Fruit fly (Drosophila melanogaster) whole organism, embryonic: ENCODE results near the gene CCAP.

Source experiments
- Asciz ChIP-seq: fragments of 200-800 bp; sonication (Bioruptor generic); optimal IDR thresholded peaks from 2 replicates; lab custom pipeline; 2017; ENCODE audit warnings: missing biosample characterization, mild to moderate bottlenecking, missing genetic modification characterization, missing genetic modification reagents
- Awh ChIP-seq: fragments of 200-800 bp; sonication (Bioruptor generic); IDR thresholded peaks from 2 replicates; pipeline ENCODE4, ENCODE4 v1.3.6; 2022; ENCODE audit warnings: missing biosample characterization, missing genetic modification characterization
- B-H1 ChIP-seq: fragments of 200-800 bp; sonication (Bioruptor generic); IDR thresholded peaks from 3 replicates; pipeline ENCODE4 v1.3.6; 2022; ENCODE audit warnings: missing biosample characterization, missing genetic modification characterization
- CG10565 ChIP-seq: fragments of 200-800 bp; sonication (Bioruptor generic); optimal IDR thresholded peaks from 3 replicates; lab custom pipeline; 2016; ENCODE audit warnings: missing biosample characterization, mild to moderate bottlenecking, missing genetic modification characterization
- CG11093 ChIP-seq: fragments of 200-800 bp; sonication (Bioruptor generic); IDR thresholded peaks from 3 replicates; pipeline ENCODE4 v1.3.6; 2022; ENCODE audit warnings: missing biosample characterization, missing genetic modification characterization
- CG12104 ChIP-seq: fragments of 200-800 bp; sonication (Bioruptor generic); optimal IDR thresholded peaks from 3 replicates; lab custom pipeline; 2016; ENCODE audit warnings: missing biosample characterization, missing genetic modification characterization
- CG12391 ChIP-seq: fragments of 200-800 bp; sonication (Bioruptor generic); optimal IDR thresholded peaks from 3 replicates; lab custom pipeline; 2018; ENCODE audit warnings: missing biosample characterization, mild to moderate bottlenecking, missing genetic modification characterization, moderate library complexity
- CG13624 ChIP-seq: fragments of 200-800 bp; sonication (Bioruptor generic); optimal IDR thresholded peaks from 2 replicates; lab custom pipeline; 2016; ENCODE audit warnings: missing biosample characterization, missing genetic modification characterization
- CG14441 ChIP-seq: fragments of 200-800 bp; sonication (Bioruptor generic); IDR thresholded peaks from 2 replicates; pipeline ENCODE4 v1.3.6; 2022; ENCODE audit warnings: missing biosample characterization, missing genetic modification characterization
- CG14860 ChIP-seq: fragments of 200-800 bp; sonication (Bioruptor generic); IDR thresholded peaks from 3 replicates; pipeline ENCODE4 v1.3.6; 2022; ENCODE audit warnings: missing biosample characterization, missing genetic modification characterization; ENCODE audit not compliant: partially characterized antibody
- CG15514 ChIP-seq: fragments of 200-800 bp; sonication (Bioruptor generic); optimal IDR thresholded peaks from 3 replicates; lab custom pipeline; 2017; ENCODE audit warnings: missing biosample characterization, missing genetic modification characterization, mild to moderate bottlenecking, moderate library complexity, missing genetic modification reagents
- CG18476 ChIP-seq: fragments of 200-800 bp; sonication (Bioruptor generic); optimal IDR thresholded peaks from 2 replicates; lab custom pipeline; 2016; ENCODE audit warnings: missing biosample characterization, mild to moderate bottlenecking, missing genetic modification characterization
- CG2199 ChIP-seq: fragments of 200-800 bp; sonication (Bioruptor generic); IDR thresholded peaks from 3 replicates; pipeline ENCODE4 v1.3.6; 2022; ENCODE audit warnings: missing biosample characterization, missing genetic modification characterization
- CG2202 ChIP-seq: fragments of 200-800 bp; sonication (Bioruptor generic); optimal IDR thresholded peaks from 2 replicates; lab custom pipeline; 2018; ENCODE audit warnings: missing biosample characterization, mild to moderate bottlenecking, missing genetic modification characterization
- CG3726 ChIP-seq: fragments of 200-800 bp; sonication (Bioruptor generic); IDR thresholded peaks from 3 replicates; pipeline ENCODE4, ENCODE4 v1.3.6; 2022; ENCODE audit warnings: missing biosample characterization, missing genetic modification characterization
- CG3838 ChIP-seq: fragments of 200-800 bp; sonication (Bioruptor generic); optimal IDR thresholded peaks from 3 replicates; lab custom pipeline; 2016; ENCODE audit warnings: missing biosample characterization, missing genetic modification characterization
- CG42726 ChIP-seq: fragments of 200-800 bp; sonication (Bioruptor generic); IDR thresholded peaks from 2 replicates; pipeline ENCODE4 v1.3.6; 2022; ENCODE audit warnings: missing biosample characterization, missing genetic modification characterization; ENCODE audit not compliant: partially characterized antibody
- CG4854 ChIP-seq: fragments of 200-800 bp; sonication (Bioruptor generic); optimal IDR thresholded peaks from 2 replicates; lab custom pipeline; 2016; ENCODE audit warnings: missing biosample characterization, missing genetic modification characterization, inconsistent platforms
- CG6272 ChIP-seq: fragments of 200-800 bp; sonication (Bioruptor generic); IDR thresholded peaks from 2 replicates; pipeline ENCODE4 v1.3.6; 2022; ENCODE audit warnings: missing biosample characterization, missing genetic modification characterization
- CG8089 ChIP-seq: fragments of 200-800 bp; sonication (Bioruptor generic); optimal IDR thresholded peaks from 3 replicates; lab custom pipeline; 2016; ENCODE audit warnings: missing biosample characterization, missing genetic modification characterization
- CG8478 ChIP-seq: fragments of >200 bp; optimal IDR thresholded peaks from 2 replicates; lab custom pipeline; 2018
- CG9609 ChIP-seq: fragments of 200-800 bp; sonication (Bioruptor generic); optimal IDR thresholded peaks from 3 replicates; lab custom pipeline; 2016; ENCODE audit warnings: missing biosample characterization, missing genetic modification characterization
- CG9876 ChIP-seq: fragments of 200-800 bp; sonication (Bioruptor generic); optimal IDR thresholded peaks from 2 replicates; lab custom pipeline; 2016; ENCODE audit warnings: missing biosample characterization, missing genetic modification characterization
- CHES-1-like ChIP-seq: fragments of 200-800 bp; sonication (Bioruptor generic); optimal IDR thresholded peaks from 2 replicates; lab custom pipeline; 2016; ENCODE audit warnings: missing biosample characterization, missing genetic modification characterization
- Camta ChIP-seq: fragments of 200-800 bp; sonication (Bioruptor generic); optimal IDR thresholded peaks from 2 replicates; lab custom pipeline; 2016; ENCODE audit warnings: missing biosample characterization, missing genetic modification characterization
- D ChIP-seq, 2 experiments: fragments of 200-800 bp in 1 of 2; fragments of >200 bp in 1 of 2; sonication (Bioruptor generic) in 1 of 2; optimal IDR thresholded peaks; 2 replicates in 1 of 2; 3 replicates in 1 of 2; lab custom pipeline; 2017; ENCODE audit warnings: mild to moderate bottlenecking in 1 of 2, missing biosample characterization in 1 of 2, missing genetic modification characterization in 1 of 2, missing genetic modification reagents in 1 of 2
- Dad ChIP-seq: fragments of 200-800 bp; sonication (Bioruptor generic); optimal IDR thresholded peaks from 3 replicates; lab custom pipeline; 2016; ENCODE audit warnings: missing biosample characterization, missing genetic modification characterization
- Dref ChIP-seq: fragments of 200-800 bp; sonication (Bioruptor generic); IDR thresholded peaks from 2 replicates; pipeline ENCODE4 v1.3.6; 2022; ENCODE audit warnings: missing biosample characterization, missing genetic modification characterization
- Neu2 ChIP-seq: fragments of 200-800 bp; sonication (Bioruptor generic); optimal IDR thresholded peaks from 3 replicates; lab custom pipeline; 2016; ENCODE audit warnings: missing biosample characterization, missing genetic modification characterization, borderline replicate concordance
- Pdp1 ChIP-seq, 2 experiments: fragments of 200-800 bp; sonication (Bioruptor generic); optimal IDR thresholded peaks; 3 replicates each; lab custom pipeline; 2016; ENCODE audit warnings: missing biosample characterization in 2 of 2, missing genetic modification characterization in 2 of 2, mild to moderate bottlenecking in 1 of 2, moderate library complexity in 1 of 2
- btn ChIP-seq: fragments of 200-800 bp; sonication (Bioruptor generic); optimal IDR thresholded peaks from 2 replicates; lab custom pipeline; 2016; ENCODE audit warnings: missing biosample characterization, missing genetic modification characterization
- chinmo ChIP-seq: fragments of 200-800 bp; sonication (Bioruptor generic); IDR thresholded peaks from 4 replicates; pipeline ENCODE4 v1.3.6; 2022; ENCODE audit warnings: missing biosample characterization, missing genetic modification characterization; ENCODE audit not compliant: partially characterized antibody
- crp ChIP-seq, 2 experiments: fragments of 200-800 bp; sonication (Bioruptor generic); optimal IDR thresholded peaks; 2 replicates in 1 of 2; 3 replicates in 1 of 2; lab custom pipeline; 2017; ENCODE audit warnings: missing biosample characterization in 2 of 2, missing genetic modification characterization in 2 of 2, mild to moderate bottlenecking in 1 of 2, moderate library complexity in 1 of 2
- dmrt11E ChIP-seq: fragments of 200-800 bp; sonication (Bioruptor generic); optimal IDR thresholded peaks from 3 replicates; lab custom pipeline; 2018; ENCODE audit warnings: missing biosample characterization, mild to moderate bottlenecking, missing genetic modification characterization, moderate library complexity
- dysf ChIP-seq: fragments of 200-800 bp; sonication (Bioruptor generic); IDR thresholded peaks from 3 replicates; pipeline ENCODE4 v1.3.6; 2022; ENCODE audit warnings: missing biosample characterization, missing genetic modification characterization
- hth ChIP-seq: fragments of >200 bp; optimal IDR thresholded peaks from 2 replicates; lab custom pipeline; 2017; ENCODE audit warnings: inconsistent platforms
- nmo ChIP-seq: fragments of 200-800 bp; sonication (Bioruptor generic); optimal IDR thresholded peaks from 2 replicates; lab custom pipeline; 2018; ENCODE audit warnings: missing biosample characterization, mild to moderate bottlenecking, missing genetic modification characterization, moderate library complexity
- onecut ChIP-seq: fragments of 200-800 bp; sonication (Bioruptor generic); IDR thresholded peaks from 2 replicates; pipeline ENCODE4 v1.3.6; 2022; ENCODE audit warnings: missing biosample characterization, missing genetic modification characterization
- pfk ChIP-seq: fragments of 200-800 bp; sonication (Bioruptor generic); optimal IDR thresholded peaks from 2 replicates; lab custom pipeline; 2018; ENCODE audit warnings: missing biosample characterization, mild to moderate bottlenecking, missing genetic modification characterization, moderate library complexity
- pita ChIP-seq: fragments of 200-800 bp; sonication (Bioruptor generic); optimal IDR thresholded peaks from 2 replicates; lab custom pipeline; 2017; ENCODE audit warnings: missing biosample characterization, mild to moderate bottlenecking, missing genetic modification characterization
- rib ChIP-seq: fragments of 200-800 bp; sonication (Bioruptor generic); IDR thresholded peaks from 2 replicates; pipeline ENCODE4 v1.3.6; 2022; ENCODE audit warnings: missing biosample characterization, missing genetic modification characterization
- run ChIP-seq: fragments of 200-800 bp; sonication (Bioruptor generic); optimal IDR thresholded peaks from 3 replicates; lab custom pipeline; 2018; ENCODE audit warnings: missing biosample characterization, mild to moderate bottlenecking, missing genetic modification characterization
- sc ChIP-seq, 3 experiments: fragments of >200 bp in 2 of 3; fragments of 200-800 bp in 1 of 3; sonication (Bioruptor generic) in 1 of 3; optimal IDR thresholded peaks; 2 replicates in 2 of 3; 3 replicates in 1 of 3; lab custom pipeline; 2017; ENCODE audit warnings: mild to moderate bottlenecking in 1 of 3, missing biosample characterization in 1 of 3, missing genetic modification characterization in 1 of 3, missing genetic modification reagents in 1 of 3
- tio ChIP-seq: fragments of 200-800 bp; sonication (Bioruptor generic); optimal IDR thresholded peaks from 2 replicates; lab custom pipeline; 2017; ENCODE audit warnings: missing biosample characterization, missing genetic modification characterization, inconsistent platforms
- toy ChIP-seq: fragments of 200-800 bp; sonication (Bioruptor generic); IDR thresholded peaks from 2 replicates; pipeline ENCODE4 v1.3.6; 2022; ENCODE audit warnings: missing biosample characterization, missing genetic modification characterization
- wdn ChIP-seq: fragments of 200-800 bp; sonication (Bioruptor generic); IDR thresholded peaks from 2 replicates; pipeline ENCODE4 v1.3.6; 2022; ENCODE audit warnings: missing biosample characterization, missing genetic modification characterization
- zf30C ChIP-seq: fragments of 200-800 bp; sonication (Bioruptor generic); optimal IDR thresholded peaks from 3 replicates; lab custom pipeline; 2018; ENCODE audit warnings: missing biosample characterization, mild to moderate bottlenecking, missing genetic modification characterization
- zfh1 ChIP-seq: fragments of 200-800 bp; sonication (Bioruptor generic); IDR thresholded peaks from 3 replicates; pipeline ENCODE4 v1.3.6; 2022; ENCODE audit warnings: missing biosample characterization, missing genetic modification characterization

CCAP gene

DNA sequence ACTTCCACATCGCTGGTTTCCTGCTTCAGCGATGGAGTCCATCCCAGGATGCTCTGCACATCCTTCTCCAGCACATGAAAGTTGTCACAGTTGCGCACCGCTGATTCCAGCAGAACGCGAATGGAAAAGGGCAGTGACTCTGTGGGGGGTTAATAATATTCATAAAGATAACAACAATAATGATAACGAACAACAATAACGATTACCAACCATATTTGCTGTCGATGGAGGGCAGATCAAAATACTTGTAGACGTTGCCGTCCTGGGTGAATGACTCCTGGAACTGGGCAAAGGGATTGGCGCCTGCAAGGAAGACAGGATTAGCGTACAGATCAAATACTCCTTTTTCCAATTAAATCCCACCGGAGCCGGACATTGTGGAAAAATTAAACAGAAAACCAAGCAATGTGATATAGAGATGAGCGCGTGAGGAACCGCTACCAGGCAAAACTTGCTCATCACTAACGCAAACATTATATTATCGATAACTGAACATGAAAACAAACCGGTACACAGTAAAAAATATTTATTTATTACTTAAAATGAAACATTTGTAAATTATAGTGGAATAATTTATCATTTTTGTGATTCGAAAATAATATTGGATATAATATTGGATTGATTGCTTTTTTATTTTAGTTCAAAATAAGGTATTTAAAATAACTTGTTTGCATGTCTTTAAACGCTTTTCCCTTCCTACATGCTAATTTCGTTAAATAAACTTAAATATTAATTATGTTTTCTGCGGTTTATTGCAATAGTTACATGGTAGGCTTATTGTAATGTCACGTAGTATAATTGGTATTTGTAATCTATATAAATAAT is 22.5 kb upstream of the CCAP start, which contains the start of gene Irp-1A (continued):
- TF ChIP-seq hth (lab: Kevin White, UChicago) (no peak), run (tag; lab: Kevin White, UChicago) (peak; percentile 67), Dad (GFP tag; lab: Kevin White, UChicago) (no peak), zf30C (peak; percentile 96), zfh1 (GFP tag; lab: Robert Waterston, UW) (peak; percentile 51; the same call in 1 of the 3 replicates), CG10565 (no peak), CG14860 (GFP tag; lab: Robert Waterston, UW) (peak; percentile 56; the same call in 2 of the 3 replicates), CG13624 (GFP tag; lab: Kevin White, UChicago) (peak; percentile 47), Neu2 (GFP tag; lab: Kevin White, UChicago) (no peak), Dref (GFP tag; lab: Robert Waterston, UW) (peak; percentile 81), chinmo (GFP tag; lab: Robert Waterston, UW) (peak; percentile 89; the same call in 3 of the 4 replicates), Pdp1 (GFP tag; optimal IDR thresholded peaks at IDR 0.05; lab: Kevin White, UChicago) (peak in 1 of 2 experiments; percentile 54), Awh (GFP tag; lab: Robert Waterston, UW) (peak; percentile 71), wdn (GFP tag; lab: Robert Waterston, UW) (peak; percentile 74), sc (optimal IDR thresholded peaks at IDR 0.05; lab: Kevin White, UChicago) (no peak), sc (GFP tag; optimal IDR thresholded peaks at IDR 0.05; lab: Kevin White, UChicago) (no peak), CG12391 (tag; lab: Kevin White, UChicago) (peak; percentile 91), toy (GFP tag; lab: Robert Waterston, UW) (0 out of 2 replicates have a peak, but pooled peaks have one; percentile 56), D (optimal IDR thresholded peaks at IDR 0.05; lab: Kevin White, UChicago) (no peak), D (GFP tag; optimal IDR thresholded peaks at IDR 0.05; lab: Kevin White, UChicago) (peak; percentile 33), CG2202 (tag; lab: Kevin White, UChicago) (peak; percentile 39), CG6272 (peak; percentile 61), btn (GFP tag; lab: Kevin White, UChicago) (no peak), CG4854 (no peak), pita (GFP tag; lab: Kevin White, UChicago) (no peak), nmo (peak; percentile 82), CG9876 (GFP tag; lab: Kevin White, UChicago) (no peak), CG18476 (GFP tag; lab: Kevin White, UChicago) (peak; percentile 18), Camta (GFP tag; lab: Kevin White, UChicago) (peak; percentile 22), CG3726 (no peak), rib (GFP tag; lab: Robert Waterston, UW) (0 out of 2 replicates have a peak, but pooled peaks have one; percentile 17), CG12104 (peak; percentile 40), dmrt11E (tag; lab: Kevin White, UChicago) (peak; percentile 76), dysf (peak; percentile 72; the same call in 2 of the 3 replicates), CG3838 (no peak), CG2199 (GFP tag; lab: Robert Waterston, UW) (no peak), Asciz (GFP tag; lab: Kevin White, UChicago) (no peak), B-H1 (peak; percentile 43; the same call in 1 of the 3 replicates), tio (GFP tag; lab: Kevin White, UChicago) (no peak), CG8089 (GFP tag; lab: Kevin White, UChicago) (no peak), CG15514 (GFP tag; lab: Kevin White, UChicago) (peak; percentile 78), CHES-1-like (GFP tag; lab: Kevin White, UChicago) (peak; percentile 58), CG14441 (peak; percentile 64), CG11093 (GFP tag; lab: Robert Waterston, UW) (no peak), onecut (GFP tag; lab: Robert Waterston, UW) (peak; percentile 58), crp (GFP tag; optimal IDR thresholded peaks at IDR 0.05; lab: Kevin White, UChicago) (peak in 1 of 2 experiments; percentile 7), CG8478 (lab: Kevin White, UChicago) (no peak), pfk (GFP tag; lab: Kevin White, UChicago) (no peak), CG42726 (GFP tag; lab: Robert Waterston, UW) (peak; percentile 22; the same call in 1 of the 2 replicates), CG9609 (GFP tag; lab: Kevin White, UChicago) (peak; percentile 23)
